Fruit fly (Drosophila melanogaster): ENCODE results near the gene Dyro.
A peak's percentile ranks its signal among the peaks of the same experiment; 100 is the strongest.

Dyro gene

DNA sequence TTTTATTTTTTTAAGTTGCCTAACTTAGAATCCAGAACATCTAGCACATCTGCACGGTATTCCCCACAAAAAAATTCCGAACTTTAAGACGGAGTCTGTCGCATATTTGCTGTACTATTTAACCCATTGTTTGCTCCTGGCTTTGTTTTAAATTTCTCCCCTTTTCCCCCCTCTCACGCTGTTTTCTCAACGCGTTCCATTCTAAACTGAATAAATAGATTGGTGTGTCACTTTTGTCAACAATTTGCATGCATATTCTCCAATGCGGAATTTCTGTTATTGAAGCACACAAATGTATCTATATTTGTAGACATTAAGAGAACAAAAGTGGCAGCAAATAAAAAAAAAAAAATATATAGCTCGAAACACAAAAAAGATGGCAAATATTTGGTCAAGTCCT is 37.3 kb downstream of the Dyro start (continued):
- TF ChIP-seq tap (tag; optimal IDR thresholded peaks at IDR 0.05) (peak; percentile 3), CG6272 (GFP tag; IDR thresholded peaks at IDR 0.05) (no peak), CG30431 (GFP tag; optimal IDR thresholded peaks at IDR 0.05) (no peak), fd3F (GFP tag; optimal IDR thresholded peaks at IDR 0.05) (peak; percentile 28), CG3995 (GFP tag; optimal IDR thresholded peaks at IDR 0.05) (peak; percentile 15), vvl (GFP tag; IDR thresholded peaks at IDR 0.05) (no peak; the same call in 1 of the 2 replicates), Ets65A (GFP tag) (no peak), luna (GFP tag; optimal IDR thresholded peaks at IDR 0.05) (peak; percentile 51), Mes4 (GFP tag; optimal IDR thresholded peaks at IDR 0.05) (no peak), Opbp (GFP tag; IDR thresholded peaks at IDR 0.05; ENCODE audit: partially characterized antibody) (no peak), lola (GFP tag; optimal IDR thresholded peaks at IDR 0.05) (no peak), sc (optimal IDR thresholded peaks at IDR 0.05) (no peak), sc (GFP tag; optimal IDR thresholded peaks at IDR 0.05) (no peak), bsh (GFP tag; optimal IDR thresholded peaks at IDR 0.05) (no peak), CG12942 (GFP tag; optimal IDR thresholded peaks at IDR 0.05) (no peak), CG17328 (GFP tag; IDR thresholded peaks at IDR 0.05) (no peak), mam (GFP tag; optimal IDR thresholded peaks at IDR 0.05) (peak; percentile 37), lmd (GFP tag; IDR thresholded peaks at IDR 0.05) (no peak), YL-1 (GFP tag; optimal IDR thresholded peaks at IDR 0.05) (peak; percentile 34), emc (GFP tag; optimal IDR thresholded peaks at IDR 0.05) (peak; percentile 35), E2f1 (GFP tag; IDR thresholded peaks at IDR 0.05) (no peak), CG15601 (tag; optimal IDR thresholded peaks at IDR 0.05) (no peak), CTCF (GFP tag; optimal IDR thresholded peaks at IDR 0.05) (no peak), NC2β (GFP tag; optimal IDR thresholded peaks at IDR 0.05) (no peak), CG30403 (GFP tag; optimal IDR thresholded peaks at IDR 0.05) (no peak), CG12219 (GFP tag; optimal IDR thresholded peaks at IDR 0.05) (no peak), ro (GFP tag; IDR thresholded peaks at IDR 0.05) (no peak), hth (optimal IDR thresholded peaks at IDR 0.05) (no peak), CG4730 (GFP tag; IDR thresholded peaks at IDR 0.05) (no peak), kni (GFP tag; optimal IDR thresholded peaks at IDR 0.05) (no peak), scrt (GFP tag; optimal IDR thresholded peaks at IDR 0.05) (peak; percentile 47), CG6765 (GFP tag; optimal IDR thresholded peaks at IDR 0.05) (peak; percentile 31), nerfin-2 (GFP tag; IDR thresholded peaks at IDR 0.05; ENCODE audit: partially characterized antibody) (no peak), gcm (GFP tag; optimal IDR thresholded peaks at IDR 0.05) (no peak), Hr51 (GFP tag; optimal IDR thresholded peaks at IDR 0.05) (peak in 1 of 2 experiments; percentile 7), CG7271 (tag; optimal IDR thresholded peaks at IDR 0.05) (no peak), kay (GFP tag; optimal IDR thresholded peaks at IDR 0.05) (no peak), ash1 (GFP tag; optimal IDR thresholded peaks at IDR 0.05) (no peak), Ravus (GFP tag; IDR thresholded peaks at IDR 0.05) (no peak), MTF-1 (GFP tag; optimal IDR thresholded peaks at IDR 0.05; ENCODE audit: borderline replicate concordance) (no peak), Myb (GFP tag; optimal IDR thresholded peaks at IDR 0.05) (no peak), CG1024 (GFP tag; IDR thresholded peaks at IDR 0.05) (no peak), CG12744 (GFP tag; optimal IDR thresholded peaks at IDR 0.05) (peak; percentile 18), shn (GFP tag; optimal IDR thresholded peaks at IDR 0.05) (no peak), Trl (optimal IDR thresholded peaks at IDR 0.05) (no peak), Trl (GFP tag; optimal IDR thresholded peaks at IDR 0.05) (peak; percentile 27), mirr (GFP tag; optimal IDR thresholded peaks at IDR 0.05) (no peak), CG4854 (GFP tag; optimal IDR thresholded peaks at IDR 0.05) (peak; percentile 22), Blimp-1 (GFP tag; optimal IDR thresholded peaks at IDR 0.05) (no peak), CG14441 (GFP tag; IDR thresholded peaks at IDR 0.05) (no peak), Dip3 (GFP tag; optimal IDR thresholded peaks at IDR 0.05) (peak; percentile 13), tgo (GFP tag; IDR thresholded peaks at IDR 0.05) (no peak), HmgD (GFP tag; optimal IDR thresholded peaks at IDR 0.05) (no peak)

Data from whole organism, embryonic.